Worm (Caenorhabditis elegans) whole organism, late embryonic: ENCODE measurements around the gene C32C4.16.

Experiments
- T23F11.4 ChIP-seq: fragments of 200-800 bp; sonication (Bioruptor generic); optimal IDR thresholded peaks from 2 replicates; lab custom pipeline; 2018; ENCODE audit warnings: mild to moderate bottlenecking, missing genetic modification characterization, missing compliant biosample characterization
- Y22D7AL.16 ChIP-seq: sonication (generic microtip); optimal IDR thresholded peaks from 2 replicates; lab custom pipeline; 2016; ENCODE audit warnings: missing genetic modification characterization, missing compliant biosample characterization
- ceh-24 ChIP-seq: sonication (generic microtip); optimal IDR thresholded peaks from 2 replicates; lab custom pipeline; 2016; ENCODE audit warnings: mild to moderate bottlenecking, missing genetic modification characterization, missing compliant biosample characterization
- ceh-6 ChIP-seq: fragments of 200-800 bp; sonication (Bioruptor generic); optimal IDR thresholded peaks from 2 replicates; lab custom pipeline; 2018; ENCODE audit warnings: mild to moderate bottlenecking, missing genetic modification characterization, missing compliant biosample characterization
- elt-4 ChIP-seq: sonication (generic microtip); optimal IDR thresholded peaks from 2 replicates; lab custom pipeline; 2016; ENCODE audit warnings: missing genetic modification characterization, missing compliant biosample characterization
- fkh-10 ChIP-seq: fragments of 150-350 bp; optimal IDR thresholded peaks from 2 replicates; lab custom pipeline; 2014; ENCODE audit warnings: missing biosample characterization, missing genetic modification reagents, missing genetic modification characterization
- hlh-30 ChIP-seq: sonication (generic microtip); optimal IDR thresholded peaks from 2 replicates; lab custom pipeline; 2017; ENCODE audit warnings: antibody characterized with exemption, missing genetic modification characterization, missing compliant biosample characterization; ENCODE audit not compliant: insufficient read depth
- madf-2 ChIP-seq: sonication (generic microtip); optimal IDR thresholded peaks from 2 replicates; lab custom pipeline; 2017; ENCODE audit warnings: missing genetic modification characterization, missing compliant biosample characterization
- mec-3 ChIP-seq: sonication (generic microtip); optimal IDR thresholded peaks from 2 replicates; lab custom pipeline; 2016; ENCODE audit warnings: borderline replicate concordance, missing genetic modification characterization, missing compliant biosample characterization
- npax-4 ChIP-seq: sonication (generic microtip); optimal IDR thresholded peaks from 2 replicates; lab custom pipeline; 2016; ENCODE audit warnings: missing genetic modification characterization, missing compliant biosample characterization
- pha-2 ChIP-seq: sonication (generic microtip); optimal IDR thresholded peaks from 2 replicates; lab custom pipeline; 2017; ENCODE audit warnings: mild to moderate bottlenecking, missing genetic modification characterization, missing compliant biosample characterization
- syd-9 ChIP-seq: sonication (generic microtip); optimal IDR thresholded peaks from 2 replicates; lab custom pipeline; 2016; ENCODE audit warnings: mild to moderate bottlenecking, missing genetic modification characterization, moderate library complexity, missing compliant biosample characterization
- unc-86 ChIP-seq: sonication (generic microtip); optimal IDR thresholded peaks from 2 replicates; lab custom pipeline; 2016; ENCODE audit warnings: missing genetic modification characterization, missing compliant biosample characterization
- ztf-16 ChIP-seq: sonication (generic microtip); optimal IDR thresholded peaks from 2 replicates; lab custom pipeline; 2017; ENCODE audit warnings: missing genetic modification characterization, missing compliant biosample characterization

DNA sequence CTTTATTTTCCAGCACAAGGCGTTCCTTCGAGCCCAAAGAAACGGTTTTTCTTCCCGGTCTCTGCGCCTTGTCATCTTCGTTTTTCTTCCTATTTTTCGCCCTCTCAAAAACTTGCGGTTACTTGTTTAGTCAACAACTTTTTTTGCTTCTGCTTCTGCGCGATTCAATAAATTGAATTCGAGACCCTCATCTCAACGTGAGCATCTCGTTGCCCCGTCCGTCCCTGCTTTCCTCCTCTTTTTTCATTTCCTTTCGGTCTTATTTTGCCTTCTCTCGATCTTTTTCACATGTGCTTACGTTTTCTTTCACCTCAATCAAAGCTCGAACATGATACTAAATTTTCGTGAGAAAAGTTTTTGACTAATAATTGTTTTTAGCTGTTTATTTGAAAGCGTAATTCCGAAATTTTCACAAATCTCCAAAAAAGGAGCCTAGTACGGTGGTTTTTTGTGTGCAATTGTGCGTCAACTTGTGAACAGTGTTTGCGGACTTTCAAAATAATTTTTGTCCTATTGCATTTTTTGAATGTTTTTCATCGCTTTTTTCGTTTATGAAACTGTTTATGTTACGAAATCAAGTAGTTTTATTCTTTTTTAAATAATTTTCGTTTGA is 32.7 kb downstream of the C32C4.16 start:
- TF ChIP-seq mec-3 (tag; lab: Kevin White, UChicago) (no peak), T23F11.4 (GFP tag; lab: Kevin White, UChicago) (no peak), fkh-10 (no peak), unc-86 (no peak), elt-4 (tag; lab: Kevin White, UChicago) (no peak), ztf-16 (tag; lab: Kevin White, UChicago) (no peak), Y22D7AL.16 (tag; lab: Kevin White, UChicago) (no peak), hlh-30 (tag; lab: Kevin White, UChicago) (no peak), npax-4 (no peak), syd-9 (tag; lab: Kevin White, UChicago) (no peak), madf-2 (no peak), ceh-24 (no peak), ceh-6 (GFP tag; lab: Kevin White, UChicago) (no peak), pha-2 (tag; lab: Kevin White, UChicago) (no peak)
